Fruit fly (Drosophila melanogaster) whole organism, embryonic: Measurements from ENCODE around the gene Agxt.

Source experiments
- Asciz ChIP-seq: fragments of 200-800 bp; sonication (Bioruptor generic); optimal IDR thresholded peaks from 2 replicates; lab custom pipeline; 2017; ENCODE audit warnings: missing biosample characterization, mild to moderate bottlenecking, missing genetic modification characterization, missing genetic modification reagents
- Awh ChIP-seq: fragments of 200-800 bp; sonication (Bioruptor generic); IDR thresholded peaks from 2 replicates; pipeline ENCODE4, ENCODE4 v1.3.6; 2022; ENCODE audit warnings: missing biosample characterization, missing genetic modification characterization
- CG10209 ChIP-seq: fragments of 200-800 bp; sonication (Bioruptor generic); optimal IDR thresholded peaks from 3 replicates; lab custom pipeline; 2017; ENCODE audit warnings: missing biosample characterization, mild to moderate bottlenecking, missing genetic modification characterization, missing genetic modification reagents
- CG1024 ChIP-seq: fragments of 200-800 bp; sonication (Bioruptor generic); IDR thresholded peaks from 2 replicates; pipeline ENCODE4 v1.3.6; 2022; ENCODE audit warnings: missing biosample characterization, missing genetic modification characterization
- CG10543 ChIP-seq: fragments of 200-800 bp; sonication (Bioruptor generic); optimal IDR thresholded peaks from 3 replicates; lab custom pipeline; 2017; ENCODE audit warnings: missing biosample characterization, mild to moderate bottlenecking, missing genetic modification characterization, moderate library complexity
- CG11723 ChIP-seq: fragments of 200-800 bp; sonication (Bioruptor generic); optimal IDR thresholded peaks from 2 replicates; lab custom pipeline; 2017; ENCODE audit warnings: missing biosample characterization, mild to moderate bottlenecking, missing genetic modification characterization
- CG12744 ChIP-seq: fragments of 200-800 bp; sonication (Bioruptor generic); optimal IDR thresholded peaks from 2 replicates; lab custom pipeline; 2016; ENCODE audit warnings: missing biosample characterization, missing genetic modification characterization
- CG12942 ChIP-seq: fragments of 200-800 bp; sonication (Bioruptor generic); optimal IDR thresholded peaks from 3 replicates; lab custom pipeline; 2016; ENCODE audit warnings: missing biosample characterization, missing genetic modification characterization
- CG14441 ChIP-seq: fragments of 200-800 bp; sonication (Bioruptor generic); IDR thresholded peaks from 2 replicates; pipeline ENCODE4 v1.3.6; 2022; ENCODE audit warnings: missing biosample characterization, missing genetic modification characterization
- CG14860 ChIP-seq: fragments of 200-800 bp; sonication (Bioruptor generic); IDR thresholded peaks from 3 replicates; pipeline ENCODE4 v1.3.6; 2022; ENCODE audit warnings: missing biosample characterization, missing genetic modification characterization; ENCODE audit not compliant: partially characterized antibody
- CG17361 ChIP-seq: fragments of 200-800 bp; sonication (Bioruptor generic); IDR thresholded peaks from 3 replicates; pipeline ENCODE4 v1.3.6; 2022; ENCODE audit warnings: missing biosample characterization, missing genetic modification characterization
- CG18011 ChIP-seq: fragments of 200-800 bp; sonication (Bioruptor generic); optimal IDR thresholded peaks from 2 replicates; lab custom pipeline; 2017; ENCODE audit warnings: missing biosample characterization, missing genetic modification characterization, mild to moderate bottlenecking, moderate library complexity, missing genotype
- CG32767 ChIP-seq: fragments of 200-800 bp; sonication (Bioruptor generic); IDR thresholded peaks from 2 replicates; pipeline ENCODE4 v1.3.6; 2022; ENCODE audit warnings: missing biosample characterization, missing genetic modification characterization
- CG6791 ChIP-seq: fragments of 200-800 bp; sonication (Bioruptor generic); IDR thresholded peaks from 3 replicates; pipeline ENCODE4 v1.3.6; 2022; ENCODE audit warnings: missing biosample characterization, missing genetic modification characterization; ENCODE audit not compliant: partially characterized antibody
- CG7928 ChIP-seq: fragments of 200-800 bp; sonication (Bioruptor generic); optimal IDR thresholded peaks from 2 replicates; lab custom pipeline; 2017; ENCODE audit warnings: missing biosample characterization, mild to moderate bottlenecking, missing genetic modification characterization
- CG7987 ChIP-seq: fragments of 200-800 bp; sonication (Bioruptor generic); optimal IDR thresholded peaks from 2 replicates; lab custom pipeline; 2018; ENCODE audit warnings: missing biosample characterization, mild to moderate bottlenecking, missing genetic modification characterization, moderate library complexity
- CG8944 ChIP-seq: fragments of 200-800 bp; sonication (Bioruptor generic); optimal IDR thresholded peaks from 3 replicates; lab custom pipeline; 2016; ENCODE audit warnings: missing biosample characterization, missing genetic modification characterization
- CHES-1-like ChIP-seq: fragments of 200-800 bp; sonication (Bioruptor generic); optimal IDR thresholded peaks from 2 replicates; lab custom pipeline; 2016; ENCODE audit warnings: missing biosample characterization, missing genetic modification characterization
- D ChIP-seq, 2 experiments: fragments of 200-800 bp in 1 of 2; fragments of >200 bp in 1 of 2; sonication (Bioruptor generic) in 1 of 2; optimal IDR thresholded peaks; 2 replicates in 1 of 2; 3 replicates in 1 of 2; lab custom pipeline; 2017; ENCODE audit warnings: mild to moderate bottlenecking in 1 of 2, missing biosample characterization in 1 of 2, missing genetic modification characterization in 1 of 2, missing genetic modification reagents in 1 of 2
- Dref ChIP-seq: fragments of 200-800 bp; sonication (Bioruptor generic); IDR thresholded peaks from 2 replicates; pipeline ENCODE4 v1.3.6; 2022; ENCODE audit warnings: missing biosample characterization, missing genetic modification characterization
- Drgx ChIP-seq: fragments of 200-800 bp; sonication (Bioruptor generic); IDR thresholded peaks from 2 replicates; pipeline ENCODE4 v1.3.6; 2022; ENCODE audit warnings: missing biosample characterization, missing genetic modification characterization
- E2f2 ChIP-seq: fragments of 200-800 bp; sonication (Bioruptor generic); IDR thresholded peaks from 2 replicates; pipeline ENCODE4 v1.3.6; 2022; ENCODE audit warnings: missing biosample characterization, missing genetic modification characterization
- Elba2 ChIP-seq: fragments of 200-800 bp; sonication (Bioruptor generic); optimal IDR thresholded peaks from 3 replicates; lab custom pipeline; 2016; ENCODE audit warnings: missing biosample characterization, missing genetic modification characterization
- H2.0 ChIP-seq: fragments of 200-800 bp; sonication (Bioruptor generic); IDR thresholded peaks from 2 replicates; pipeline ENCODE4 v1.3.6; 2022; ENCODE audit warnings: missing biosample characterization, missing genetic modification characterization
- HHEX ChIP-seq: fragments of 200-800 bp; sonication (Bioruptor generic); optimal IDR thresholded peaks from 3 replicates; lab custom pipeline; 2017; ENCODE audit warnings: missing biosample characterization, mild to moderate bottlenecking, missing genetic modification characterization, missing genetic modification reagents
- HLH3B ChIP-seq: fragments of 200-800 bp; sonication (Bioruptor generic); IDR thresholded peaks from 2 replicates; pipeline ENCODE4 v1.3.6; 2022; ENCODE audit warnings: missing biosample characterization, missing genetic modification characterization
- HmgD ChIP-seq: fragments of 200-800 bp; sonication (Bioruptor generic); optimal IDR thresholded peaks from 3 replicates; lab custom pipeline; 2016; ENCODE audit warnings: missing biosample characterization, missing genetic modification characterization
- Hsf ChIP-seq: fragments of 200-800 bp; sonication (Bioruptor generic); optimal IDR thresholded peaks from 3 replicates; lab custom pipeline; 2016; ENCODE audit warnings: missing biosample characterization, missing genetic modification characterization
- NFAT ChIP-seq: fragments of 200-800 bp; sonication (Bioruptor generic); IDR thresholded peaks from 2 replicates; pipeline ENCODE4 v1.3.6; 2022; ENCODE audit warnings: missing biosample characterization, missing genetic modification characterization
- Sin3A ChIP-seq: fragments of >200 bp; optimal IDR thresholded peaks from 2 replicates; lab custom pipeline; 2018
- Ssrp ChIP-seq: fragments of 200-800 bp; sonication (Bioruptor generic); optimal IDR thresholded peaks from 2 replicates; lab custom pipeline; 2018; ENCODE audit warnings: missing biosample characterization, mild to moderate bottlenecking, missing genetic modification characterization, moderate library complexity
- ara ChIP-seq: fragments of 200-800 bp; sonication (Bioruptor generic); IDR thresholded peaks from 2 replicates; pipeline ENCODE4 v1.3.6; 2022; ENCODE audit warnings: missing biosample characterization, missing genetic modification characterization
- ato ChIP-seq: fragments of 200-800 bp; sonication (Bioruptor generic); IDR thresholded peaks from 2 replicates; pipeline ENCODE4 v1.3.6; 2022; ENCODE audit warnings: missing biosample characterization, missing genetic modification characterization; ENCODE audit not compliant: partially characterized antibody
- bcd ChIP-seq: fragments of 200-800 bp; sonication (Bioruptor generic); optimal IDR thresholded peaks from 2 replicates; lab custom pipeline; 2017; ENCODE audit warnings: missing biosample characterization, mild to moderate bottlenecking, missing genetic modification characterization
- bowl ChIP-seq: fragments of 200-800 bp; sonication (Bioruptor generic); IDR thresholded peaks from 2 replicates; pipeline ENCODE4 v1.3.6; 2022; ENCODE audit warnings: missing biosample characterization, missing genetic modification characterization
- bsh ChIP-seq, 2 experiments: fragments of 200-800 bp; sonication (Bioruptor generic); optimal IDR thresholded peaks; 2 replicates each; lab custom pipeline; 2017 to 2018; ENCODE audit warnings: mild to moderate bottlenecking in 2 of 2, missing biosample characterization in 2 of 2, missing genetic modification characterization in 2 of 2, moderate library complexity in 1 of 2
- crol ChIP-seq: fragments of 200-800 bp; sonication (Bioruptor generic); IDR thresholded peaks from 2 replicates; pipeline ENCODE4 v1.3.6; 2022; ENCODE audit warnings: missing biosample characterization, missing genetic modification characterization
- dysf ChIP-seq: fragments of 200-800 bp; sonication (Bioruptor generic); IDR thresholded peaks from 3 replicates; pipeline ENCODE4 v1.3.6; 2022; ENCODE audit warnings: missing biosample characterization, missing genetic modification characterization
- fd3F ChIP-seq: fragments of 200-800 bp; sonication (Bioruptor generic); optimal IDR thresholded peaks from 2 replicates; lab custom pipeline; 2018; ENCODE audit warnings: missing biosample characterization, mild to moderate bottlenecking, missing genetic modification characterization, moderate library complexity
- fd64A ChIP-seq: fragments of 200-800 bp; sonication (Bioruptor generic); optimal IDR thresholded peaks from 3 replicates; lab custom pipeline; 2018; ENCODE audit warnings: missing biosample characterization, mild to moderate bottlenecking, missing genetic modification characterization
- h ChIP-seq: fragments of >200 bp; optimal IDR thresholded peaks from 2 replicates; lab custom pipeline; 2017
- jigr1 ChIP-seq: fragments of 200-800 bp; sonication (Bioruptor generic); IDR thresholded peaks from 3 replicates; pipeline ENCODE4 v1.3.6; 2022; ENCODE audit warnings: missing biosample characterization, missing genetic modification characterization
- jumu ChIP-seq: fragments of 200-800 bp; sonication (Bioruptor generic); optimal IDR thresholded peaks from 3 replicates; lab custom pipeline; 2016; ENCODE audit warnings: missing biosample characterization, missing genetic modification characterization
- klu ChIP-seq: fragments of 200-800 bp; sonication (Bioruptor generic); IDR thresholded peaks from 2 replicates; pipeline ENCODE4 v1.3.6; 2022; ENCODE audit warnings: missing biosample characterization, missing genetic modification characterization
- lola ChIP-seq, 3 experiments: fragments of >200 bp in 2 of 3; fragments of 200-800 bp in 1 of 3; sonication (Bioruptor generic) in 1 of 3; optimal IDR thresholded peaks; 2 replicates each; lab custom pipeline; 2017 to 2019; ENCODE audit warnings: missing biosample characterization in 3 of 3, missing genetic modification characterization in 3 of 3, mild to moderate bottlenecking in 1 of 3, moderate library complexity in 1 of 3
- peb ChIP-seq: fragments of 200-800 bp; sonication (Bioruptor generic); IDR thresholded peaks from 2 replicates; pipeline ENCODE4 v1.3.6; 2022; ENCODE audit warnings: missing biosample characterization, missing genetic modification characterization
- row ChIP-seq: fragments of 200-800 bp; sonication (Bioruptor generic); IDR thresholded peaks from 3 replicates; pipeline ENCODE4 v1.3.6; 2022; ENCODE audit warnings: missing biosample characterization, missing genetic modification characterization
- sisA ChIP-seq: fragments of 200-800 bp; sonication (Bioruptor generic); IDR thresholded peaks from 2 replicates; pipeline ENCODE4 v1.3.6; 2022; ENCODE audit warnings: missing biosample characterization, missing genetic modification characterization
- so ChIP-seq: fragments of 200-800 bp; sonication (Bioruptor generic); IDR thresholded peaks from 3 replicates; pipeline ENCODE4 v1.3.6; 2022; ENCODE audit warnings: missing biosample characterization, missing genetic modification characterization
- zfh2 ChIP-seq: fragments of 200-800 bp; sonication (Bioruptor generic); optimal IDR thresholded peaks from 2 replicates; lab custom pipeline; 2016; ENCODE audit warnings: missing biosample characterization, missing genetic modification characterization

Agxt gene

DNA sequence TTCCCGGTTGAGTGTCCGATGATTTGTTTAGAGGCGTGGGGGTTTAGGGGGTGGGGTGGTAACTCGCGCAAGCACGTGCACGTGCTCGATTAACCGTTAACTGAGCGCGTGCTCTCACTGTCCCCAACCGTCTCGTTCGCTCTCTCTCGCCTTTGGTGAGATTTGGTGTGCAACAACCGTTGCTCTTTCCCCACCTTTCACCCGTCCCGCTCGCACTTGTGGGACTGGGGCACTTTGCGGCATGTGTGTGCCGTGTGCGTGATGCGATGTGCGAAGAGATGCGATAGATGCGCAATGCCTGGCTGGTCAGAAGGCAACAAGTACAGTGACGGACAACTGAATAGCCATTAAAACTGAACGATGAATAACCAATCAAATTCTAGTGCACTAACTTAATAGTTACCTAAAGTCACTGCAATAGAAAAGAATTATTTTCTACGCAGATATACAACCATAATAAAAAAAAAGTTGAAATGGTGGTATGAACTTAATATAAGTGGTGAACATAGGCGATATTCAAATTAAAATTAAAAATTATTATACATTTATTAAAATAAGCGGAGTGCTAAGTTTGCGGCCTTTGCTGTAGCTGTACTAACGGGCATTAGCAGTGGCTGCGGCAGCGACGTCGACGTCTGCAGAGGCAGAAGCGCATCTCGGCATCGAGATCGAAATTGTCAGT is 42.6 kb downstream of the Agxt start (continued):
- no peak for TF ChIP-seq D (optimal IDR thresholded peaks at IDR 0.05; lab: Kevin White, UChicago)
- peak; percentile 95 for TF ChIP-seq D (GFP tag; optimal IDR thresholded peaks at IDR 0.05; lab: Kevin White, UChicago)
- TF ChIP-seq HLH3B (GFP tag; lab: Robert Waterston, UW), result peak; percentile 88
- TF ChIP-seq NFAT (GFP tag; lab: Robert Waterston, UW), result peak; percentile 18; the same call in 1 of the 2 replicates
- peak; percentile 84; the same call in 1 of the 3 replicates for TF ChIP-seq so (GFP tag; lab: Robert Waterston, UW)
- TF ChIP-seq h (lab: Kevin White, UChicago), result no peak
- TF ChIP-seq bcd, result peak; percentile 89
- peak; percentile 86 for TF ChIP-seq CG32767 (GFP tag; lab: Robert Waterston, UW)
- peak; percentile 65 for TF ChIP-seq fd3F (GFP tag; lab: Kevin White, UChicago)
- peak; percentile 35 for TF ChIP-seq CG7928
- TF ChIP-seq row (GFP tag; lab: Robert Waterston, UW), result peak; percentile 91
- TF ChIP-seq Awh (GFP tag; lab: Robert Waterston, UW), result peak; percentile 66
- TF ChIP-seq H2.0, result peak; percentile 79
- no peak for TF ChIP-seq CG7987 (GFP tag; lab: Kevin White, UChicago)
- TF ChIP-seq CG10209 (GFP tag; lab: Kevin White, UChicago), result peak; percentile 90
- peak; percentile 70 for TF ChIP-seq fd64A (GFP tag; lab: Kevin White, UChicago)
- peak; percentile 61; the same call in 1 of the 2 replicates for TF ChIP-seq klu
- TF ChIP-seq CG11723 (GFP tag; lab: Kevin White, UChicago), result peak; percentile 82
- no peak for TF ChIP-seq Elba2
- TF ChIP-seq Dref (GFP tag; lab: Robert Waterston, UW), result no peak
- peak; percentile 97 for TF ChIP-seq CG17361 (GFP tag; lab: Robert Waterston, UW)
- TF ChIP-seq zfh2, result no peak
- TF ChIP-seq ara, result peak; percentile 87
- TF ChIP-seq jigr1, result peak; percentile 83
- TF ChIP-seq Drgx (GFP tag; lab: Robert Waterston, UW), result peak; percentile 92
- TF ChIP-seq CG10543, result peak; percentile 61
- TF ChIP-seq jumu (GFP tag; lab: Kevin White, UChicago), result peak; percentile 20
- peak; percentile 88 for TF ChIP-seq Asciz (GFP tag; lab: Kevin White, UChicago)
- peak; percentile 65 for TF ChIP-seq E2f2
- peak; percentile 66; the same call in 1 of the 2 replicates for TF ChIP-seq CG14441
- peak; percentile 81 for TF ChIP-seq peb (GFP tag; lab: Robert Waterston, UW)
- peak in 1 of 3 experiments; percentile 94 for TF ChIP-seq lola (GFP tag; optimal IDR thresholded peaks at IDR 0.05; lab: Kevin White, UChicago)
- peak; percentile 76 for TF ChIP-seq CG12942 (GFP tag; lab: Kevin White, UChicago)
- TF ChIP-seq CG1024, result peak; percentile 48; the same call in 1 of the 2 replicates
- no peak for TF ChIP-seq HmgD (GFP tag; lab: Kevin White, UChicago)
- peak; percentile 12 for TF ChIP-seq CG18011 (GFP tag; lab: Kevin White, UChicago)
- TF ChIP-seq bsh (GFP tag; optimal IDR thresholded peaks at IDR 0.05; lab: Kevin White, UChicago), result peak; percentile 88 to 93
- no peak for TF ChIP-seq CHES-1-like (GFP tag; lab: Kevin White, UChicago)
- TF ChIP-seq sisA (GFP tag; lab: Robert Waterston, UW), result peak; percentile 80
- TF ChIP-seq crol, result peak; percentile 46
- no peak for TF ChIP-seq bowl (GFP tag; lab: Robert Waterston, UW)
- TF ChIP-seq Ssrp (tag; lab: Kevin White, UChicago), result peak; percentile 93
- no peak for TF ChIP-seq ato (GFP tag; lab: Robert Waterston, UW)
- TF ChIP-seq CG8944 (GFP tag; lab: Kevin White, UChicago), result peak; percentile 13
- peak; percentile 68 for TF ChIP-seq Hsf (GFP tag; lab: Kevin White, UChicago)
- peak; percentile 89 for TF ChIP-seq dysf (GFP tag; lab: Robert Waterston, UW)
- TF ChIP-seq CG12744 (GFP tag; lab: Kevin White, UChicago), result no peak
- no peak for TF ChIP-seq CG14860 (GFP tag; lab: Robert Waterston, UW)
- TF ChIP-seq CG6791 (GFP tag; lab: Robert Waterston, UW), result 0 out of 3 replicates have a peak, but pooled peaks have one; percentile 5
- no peak for TF ChIP-seq Sin3A
- peak; percentile 76 for TF ChIP-seq HHEX
